Fruit fly (Drosophila melanogaster) whole organism, embryonic: Measurements from ENCODE around the gene CG34134.

Experiments
- Ada2b ChIP-seq: fragments of 200-800 bp; sonication (Bioruptor generic); IDR thresholded peaks from 2 replicates; pipeline ENCODE4 v1.3.6; 2022; ENCODE audit warnings: missing biosample characterization, missing genetic modification characterization
- Aef1 ChIP-seq: fragments of 200-800 bp; sonication (Bioruptor generic); IDR thresholded peaks from 3 replicates; pipeline ENCODE4 v1.3.6; 2022; ENCODE audit warnings: missing biosample characterization, missing genetic modification characterization
- Atf3 ChIP-seq: fragments of 200-800 bp; sonication (Bioruptor generic); optimal IDR thresholded peaks from 3 replicates; lab custom pipeline; 2016; ENCODE audit warnings: missing biosample characterization, missing genetic modification characterization
- B-H2 ChIP-seq: fragments of 200-800 bp; sonication (Bioruptor generic); optimal IDR thresholded peaks from 2 replicates; lab custom pipeline; 2018; ENCODE audit warnings: missing biosample characterization, mild to moderate bottlenecking, missing genetic modification characterization
- Bteb2 ChIP-seq: fragments of 200-800 bp; sonication (Bioruptor generic); optimal IDR thresholded peaks from 2 replicates; lab custom pipeline; 2016; ENCODE audit warnings: missing biosample characterization, missing genetic modification characterization
- CG10209 ChIP-seq: fragments of 200-800 bp; sonication (Bioruptor generic); optimal IDR thresholded peaks from 3 replicates; lab custom pipeline; 2017; ENCODE audit warnings: missing biosample characterization, mild to moderate bottlenecking, missing genetic modification characterization, missing genetic modification reagents
- CG11398 ChIP-seq: fragments of 200-800 bp; sonication (Bioruptor generic); optimal IDR thresholded peaks from 2 replicates; lab custom pipeline; 2016; ENCODE audit warnings: missing biosample characterization, missing genetic modification characterization
- CG12299 ChIP-seq: fragments of 200-800 bp; sonication (Bioruptor generic); optimal IDR thresholded peaks from 2 replicates; lab custom pipeline; 2018; ENCODE audit warnings: missing biosample characterization, mild to moderate bottlenecking, missing genetic modification characterization
- CG12391 ChIP-seq: fragments of 200-800 bp; sonication (Bioruptor generic); optimal IDR thresholded peaks from 3 replicates; lab custom pipeline; 2018; ENCODE audit warnings: missing biosample characterization, mild to moderate bottlenecking, missing genetic modification characterization, moderate library complexity
- CG14710 ChIP-seq: fragments of 200-800 bp; sonication (Bioruptor generic); optimal IDR thresholded peaks from 3 replicates; lab custom pipeline; 2019; ENCODE audit warnings: missing biosample characterization, mild to moderate bottlenecking, missing genetic modification characterization, moderate library complexity
- CG15073 ChIP-seq: fragments of 200-800 bp; sonication (Bioruptor generic); optimal IDR thresholded peaks from 2 replicates; lab custom pipeline; 2016; ENCODE audit warnings: missing biosample characterization, missing genetic modification characterization
- CG17568 ChIP-seq: fragments of 200-800 bp; sonication (Bioruptor generic); optimal IDR thresholded peaks from 2 replicates; lab custom pipeline; 2018; ENCODE audit warnings: missing biosample characterization, mild to moderate bottlenecking, missing genetic modification characterization, moderate library complexity
- CG17612 ChIP-seq: fragments of 200-800 bp; sonication (Bioruptor generic); IDR thresholded peaks from 2 replicates; pipeline ENCODE4 v1.3.6; 2022; ENCODE audit warnings: missing biosample characterization, missing genetic modification characterization
- CG18476 ChIP-seq: fragments of 200-800 bp; sonication (Bioruptor generic); optimal IDR thresholded peaks from 2 replicates; lab custom pipeline; 2016; ENCODE audit warnings: missing biosample characterization, mild to moderate bottlenecking, missing genetic modification characterization
- CG30403 ChIP-seq: fragments of 200-800 bp; sonication (Bioruptor generic); optimal IDR thresholded peaks from 3 replicates; lab custom pipeline; 2016; ENCODE audit warnings: missing biosample characterization, missing genetic modification characterization
- CG32772 ChIP-seq: fragments of 200-800 bp; sonication (Bioruptor generic); IDR thresholded peaks from 2 replicates; pipeline ENCODE4 v1.3.6; 2022; ENCODE audit warnings: missing biosample characterization, missing genetic modification characterization
- CG5953 ChIP-seq: fragments of 200-800 bp; sonication (Bioruptor generic); IDR thresholded peaks from 2 replicates; pipeline ENCODE4 v1.3.6; 2022; ENCODE audit warnings: missing biosample characterization, missing genetic modification characterization
- CG6683 ChIP-seq: fragments of 200-800 bp; sonication (Bioruptor generic); optimal IDR thresholded peaks from 2 replicates; lab custom pipeline; 2017; ENCODE audit warnings: missing biosample characterization, mild to moderate bottlenecking, missing genetic modification characterization, missing genetic modification reagents
- CG8089 ChIP-seq: fragments of 200-800 bp; sonication (Bioruptor generic); optimal IDR thresholded peaks from 3 replicates; lab custom pipeline; 2016; ENCODE audit warnings: missing biosample characterization, missing genetic modification characterization
- Elba2 ChIP-seq: fragments of 200-800 bp; sonication (Bioruptor generic); optimal IDR thresholded peaks from 3 replicates; lab custom pipeline; 2016; ENCODE audit warnings: missing biosample characterization, missing genetic modification characterization
- HHEX ChIP-seq: fragments of 200-800 bp; sonication (Bioruptor generic); optimal IDR thresholded peaks from 3 replicates; lab custom pipeline; 2017; ENCODE audit warnings: missing biosample characterization, mild to moderate bottlenecking, missing genetic modification characterization, missing genetic modification reagents
- HLH3B ChIP-seq: fragments of 200-800 bp; sonication (Bioruptor generic); IDR thresholded peaks from 2 replicates; pipeline ENCODE4 v1.3.6; 2022; ENCODE audit warnings: missing biosample characterization, missing genetic modification characterization
- PHDP ChIP-seq: fragments of 200-800 bp; sonication (Bioruptor generic); optimal IDR thresholded peaks from 3 replicates; lab custom pipeline; 2018; ENCODE audit warnings: missing biosample characterization, mild to moderate bottlenecking, missing genetic modification characterization, moderate library complexity
- Pdp1 ChIP-seq, 2 experiments: fragments of 200-800 bp; sonication (Bioruptor generic); optimal IDR thresholded peaks; 3 replicates each; lab custom pipeline; 2016; ENCODE audit warnings: missing biosample characterization in 2 of 2, missing genetic modification characterization in 2 of 2, mild to moderate bottlenecking in 1 of 2, moderate library complexity in 1 of 2
- Trl ChIP-seq, 3 experiments: fragments of >200 bp in 2 of 3; fragments of 200-800 bp in 1 of 3; sonication (Bioruptor generic) in 1 of 3; optimal IDR thresholded peaks; 2 replicates in 1 of 3; 3 replicates in 2 of 3; lab custom pipeline; 2016 to 2017; ENCODE audit warnings: missing biosample characterization in 1 of 3, missing genetic modification characterization in 1 of 3
- Usf ChIP-seq: fragments of 200-800 bp; sonication (Bioruptor generic); optimal IDR thresholded peaks from 2 replicates; lab custom pipeline; 2017; ENCODE audit warnings: missing genotype, missing biosample characterization, missing genetic modification characterization
- ap ChIP-seq: fragments of 200-800 bp; sonication (Bioruptor generic); IDR thresholded peaks from 2 replicates; pipeline ENCODE4 v1.3.6; 2022; ENCODE audit warnings: missing biosample characterization, missing genetic modification characterization
- bigmax ChIP-seq: fragments of 200-800 bp; sonication (Bioruptor generic); optimal IDR thresholded peaks from 2 replicates; lab custom pipeline; 2018; ENCODE audit warnings: missing biosample characterization, mild to moderate bottlenecking, missing genetic modification characterization
- bowl ChIP-seq: fragments of 200-800 bp; sonication (Bioruptor generic); IDR thresholded peaks from 2 replicates; pipeline ENCODE4 v1.3.6; 2022; ENCODE audit warnings: missing biosample characterization, missing genetic modification characterization
- btn ChIP-seq: fragments of 200-800 bp; sonication (Bioruptor generic); optimal IDR thresholded peaks from 2 replicates; lab custom pipeline; 2016; ENCODE audit warnings: missing biosample characterization, missing genetic modification characterization
- cg ChIP-seq: fragments of 200-800 bp; sonication (Bioruptor generic); optimal IDR thresholded peaks from 3 replicates; lab custom pipeline; 2019; ENCODE audit warnings: missing biosample characterization, mild to moderate bottlenecking, missing genetic modification characterization, moderate library complexity
- chinmo ChIP-seq: fragments of 200-800 bp; sonication (Bioruptor generic); IDR thresholded peaks from 4 replicates; pipeline ENCODE4 v1.3.6; 2022; ENCODE audit warnings: missing biosample characterization, missing genetic modification characterization; ENCODE audit not compliant: partially characterized antibody
- ems ChIP-seq: fragments of 200-800 bp; sonication (Bioruptor generic); optimal IDR thresholded peaks from 3 replicates; lab custom pipeline; 2016; ENCODE audit warnings: missing biosample characterization, missing genetic modification characterization
- fd64A ChIP-seq: fragments of 200-800 bp; sonication (Bioruptor generic); optimal IDR thresholded peaks from 3 replicates; lab custom pipeline; 2018; ENCODE audit warnings: missing biosample characterization, mild to moderate bottlenecking, missing genetic modification characterization
- fru ChIP-seq: fragments of >200 bp; optimal IDR thresholded peaks from 2 replicates; lab custom pipeline; 2017
- gcm2 ChIP-seq: fragments of 200-800 bp; sonication (Bioruptor generic); optimal IDR thresholded peaks from 2 replicates; lab custom pipeline; 2016; ENCODE audit warnings: missing biosample characterization, missing genetic modification characterization
- grn ChIP-seq: fragments of 200-800 bp; sonication (Bioruptor generic); optimal IDR thresholded peaks from 3 replicates; lab custom pipeline; 2017; ENCODE audit warnings: missing biosample characterization, missing genetic modification characterization
- hb ChIP-seq: fragments of 200-800 bp; sonication (Bioruptor generic); IDR thresholded peaks from 3 replicates; pipeline ENCODE4 v1.3.6; 2022; ENCODE audit warnings: missing biosample characterization, missing genetic modification characterization; ENCODE audit not compliant: partially characterized antibody
- ind ChIP-seq: fragments of 200-800 bp; sonication (Bioruptor generic); optimal IDR thresholded peaks from 3 replicates; lab custom pipeline; 2016; ENCODE audit warnings: missing biosample characterization, missing genetic modification characterization
- insv ChIP-seq, 2 experiments: fragments of 200-800 bp; sonication (Bioruptor generic); optimal IDR thresholded peaks; 3 replicates each; lab custom pipeline; 2016 to 2018; ENCODE audit warnings: missing biosample characterization in 2 of 2, missing genetic modification characterization in 2 of 2
- inv ChIP-seq: fragments of 200-800 bp; sonication (Bioruptor generic); IDR thresholded peaks from 2 replicates; pipeline ENCODE4 v1.3.6; 2022; ENCODE audit warnings: missing biosample characterization, missing genetic modification characterization; ENCODE audit not compliant: partially characterized antibody
- lov ChIP-seq, 2 experiments: fragments of 200-800 bp in 1 of 2; fragments of >200 bp in 1 of 2; sonication (Bioruptor generic) in 1 of 2; IDR thresholded peaks in 1 of 2; optimal IDR thresholded peaks in 1 of 2; 2 replicates in 1 of 2; 3 replicates in 1 of 2; pipeline versions ENCODE4 v1.3.6 to Lab custom; 2017 to 2022; ENCODE audit warnings: missing biosample characterization in 1 of 2, missing genetic modification characterization in 1 of 2
- pfk ChIP-seq: fragments of 200-800 bp; sonication (Bioruptor generic); optimal IDR thresholded peaks from 2 replicates; lab custom pipeline; 2018; ENCODE audit warnings: missing biosample characterization, mild to moderate bottlenecking, missing genetic modification characterization, moderate library complexity
- ranshi ChIP-seq: fragments of 200-800 bp; sonication (Bioruptor generic); IDR thresholded peaks from 2 replicates; pipeline ENCODE4 v1.3.6; 2022; ENCODE audit warnings: missing biosample characterization, missing genetic modification characterization
- row ChIP-seq: fragments of 200-800 bp; sonication (Bioruptor generic); IDR thresholded peaks from 3 replicates; pipeline ENCODE4 v1.3.6; 2022; ENCODE audit warnings: missing biosample characterization, missing genetic modification characterization
- sc ChIP-seq, 3 experiments: fragments of >200 bp in 2 of 3; fragments of 200-800 bp in 1 of 3; sonication (Bioruptor generic) in 1 of 3; optimal IDR thresholded peaks; 2 replicates in 2 of 3; 3 replicates in 1 of 3; lab custom pipeline; 2017; ENCODE audit warnings: mild to moderate bottlenecking in 1 of 3, missing biosample characterization in 1 of 3, missing genetic modification characterization in 1 of 3, missing genetic modification reagents in 1 of 3
- ttk ChIP-seq: fragments of 200-800 bp; sonication (Bioruptor generic); IDR thresholded peaks from 2 replicates; pipeline ENCODE4 v2.1.2; 2022; ENCODE audit warnings: missing biosample characterization, missing genetic modification characterization
- vvl ChIP-seq: fragments of 200-800 bp; sonication (Bioruptor generic); IDR thresholded peaks from 2 replicates; pipeline ENCODE4 v1.3.6; 2022; ENCODE audit warnings: missing biosample characterization, missing genetic modification characterization
- wek ChIP-seq: fragments of 200-800 bp; sonication (Bioruptor generic); optimal IDR thresholded peaks from 3 replicates; lab custom pipeline; 2018; ENCODE audit warnings: missing biosample characterization, mild to moderate bottlenecking, missing genetic modification characterization, moderate library complexity
- zfh1 ChIP-seq: fragments of 200-800 bp; sonication (Bioruptor generic); IDR thresholded peaks from 3 replicates; pipeline ENCODE4 v1.3.6; 2022; ENCODE audit warnings: missing biosample characterization, missing genetic modification characterization

Gene CG34134

dm6 chr2L:8159498-8159897 is 31.1 kb downstream of the CG34134 start, which contains the start of the genes PAPLA1 and Rbsn-5 (continued):
- TF ChIP-seq ranshi (GFP tag; lab: Robert Waterston, UW) (peak; percentile 93), CG12391 (tag; lab: Kevin White, UChicago) (peak; percentile 95), hb (GFP tag; lab: Robert Waterston, UW) (no peak), CG30403 (GFP tag; lab: Kevin White, UChicago) (peak; percentile 97), vvl (GFP tag; lab: Robert Waterston, UW) (peak; percentile 95), HLH3B (peak; percentile 90), grn (GFP tag; lab: Kevin White, UChicago) (peak; percentile 83), Ada2b (GFP tag; lab: Robert Waterston, UW) (peak; percentile 89), HHEX (GFP tag; lab: Kevin White, UChicago) (peak; percentile 88), CG10209 (peak; percentile 91), CG17568 (GFP tag; lab: Kevin White, UChicago) (peak; percentile 85), bigmax (GFP tag; lab: Kevin White, UChicago) (no peak), CG12299 (tag; lab: Kevin White, UChicago) (peak; percentile 83), Bteb2 (GFP tag; lab: Kevin White, UChicago) (peak; percentile 93), inv (no peak), CG18476 (peak; percentile 91), CG14710 (tag; lab: Kevin White, UChicago) (peak; percentile 93), B-H2 (GFP tag; lab: Kevin White, UChicago) (peak; percentile 97), Usf (GFP tag; lab: Kevin White, UChicago) (peak; percentile 82), CG17612 (GFP tag; lab: Robert Waterston, UW) (peak; percentile 88), PHDP (peak; percentile 94), sc (optimal IDR thresholded peaks at IDR 0.05; lab: Kevin White, UChicago) (no peak), sc (GFP tag; optimal IDR thresholded peaks at IDR 0.05; lab: Kevin White, UChicago) (peak; percentile 84), zfh1 (GFP tag; lab: Robert Waterston, UW) (peak; percentile 93), row (GFP tag; lab: Robert Waterston, UW) (peak; percentile 97), cg (no peak), CG6683 (peak; percentile 73), Elba2 (GFP tag; lab: Kevin White, UChicago) (peak; percentile 45), CG11398 (GFP tag; lab: Kevin White, UChicago) (peak; percentile 88), insv (GFP tag; optimal IDR thresholded peaks at IDR 0.05; lab: Kevin White, UChicago) (peak in 1 of 2 experiments; percentile 46), pfk (peak; percentile 41), ems (GFP tag; lab: Kevin White, UChicago) (peak; percentile 95), ttk (GFP tag; lab: Robert Waterston, UW) (peak; percentile 90), CG5953 (GFP tag; lab: Robert Waterston, UW) (peak; percentile 85), bowl (GFP tag; lab: Robert Waterston, UW) (peak; percentile 69), CG15073 (peak; percentile 49), fd64A (GFP tag; lab: Kevin White, UChicago) (peak; percentile 37), CG32772 (GFP tag; lab: Robert Waterston, UW) (peak; percentile 94), Pdp1 (GFP tag; optimal IDR thresholded peaks at IDR 0.05; lab: Kevin White, UChicago) (peak; percentile 93 to 97), chinmo (no peak), wek (GFP tag; lab: Kevin White, UChicago) (peak; percentile 66), btn (GFP tag; lab: Kevin White, UChicago) (peak; percentile 84), CG8089 (GFP tag; lab: Kevin White, UChicago) (peak; percentile 93), Aef1 (peak; percentile 93), lov (optimal IDR thresholded peaks at IDR 0.05; lab: Kevin White, UChicago) (no peak), lov (GFP tag; IDR thresholded peaks at IDR 0.05; lab: Robert Waterston, UW) (peak; percentile 87), Trl (optimal IDR thresholded peaks at IDR 0.05; lab: Kevin White, UChicago) (no peak), Trl (GFP tag; optimal IDR thresholded peaks at IDR 0.05; lab: Kevin White, UChicago) (peak; percentile 97), ap (GFP tag; lab: Robert Waterston, UW) (peak; percentile 80), gcm2 (GFP tag; lab: Kevin White, UChicago) (peak; percentile 92), Atf3 (GFP tag; lab: Kevin White, UChicago) (peak; percentile 94), fru (lab: Kevin White, UChicago) (no peak), ind (GFP tag; lab: Kevin White, UChicago) (peak; percentile 97)
